Worm (Caenorhabditis elegans) whole organism, L2 larva: ENCODE data around the gene srj-22.

Experiments
- C34F6.9 ChIP-seq: fragments of 150-350 bp; optimal IDR thresholded peaks from 2 replicates; lab custom pipeline; 2014; ENCODE audit warnings: missing biosample characterization, missing genetic modification characterization
- F13H6.1 ChIP-seq: sonication (generic microtip); optimal IDR thresholded peaks from 2 replicates; lab custom pipeline; 2016; ENCODE audit warnings: missing genetic modification characterization, missing compliant biosample characterization
- R02D3.7 ChIP-seq: fragments of 150-350 bp; optimal IDR thresholded peaks from 2 replicates; lab custom pipeline; 2014; ENCODE audit warnings: missing biosample characterization, missing genetic modification characterization
- Y55F3AM.14 ChIP-seq: fragments of 200-800 bp; sonication (Bioruptor generic); optimal IDR thresholded peaks from 2 replicates; lab custom pipeline; 2018; ENCODE audit warnings: mild to moderate bottlenecking, missing genetic modification characterization, missing compliant biosample characterization
- ZK546.5 ChIP-seq: sonication (generic microtip); optimal IDR thresholded peaks from 2 replicates; lab custom pipeline; 2017; ENCODE audit warnings: missing biosample characterization, missing genetic modification characterization
- alr-1 ChIP-seq: fragments of 150-350 bp; optimal IDR thresholded peaks from 2 replicates; lab custom pipeline; 2014; ENCODE audit warnings: missing biosample characterization, missing genetic modification characterization
- aly-2 ChIP-seq: fragments of 150-350 bp; optimal IDR thresholded peaks from 2 replicates; lab custom pipeline; 2014; ENCODE audit warnings: missing biosample characterization, missing genetic modification characterization
- ama-1 ChIP-seq: fragments of 150-350 bp; optimal IDR thresholded peaks from 2 replicates; lab custom pipeline; 2018; ENCODE audit warnings: inconsistent platforms
- blmp-1 ChIP-seq: sonication (generic microtip); optimal IDR thresholded peaks from 2 replicates; lab custom pipeline; 2017; ENCODE audit warnings: missing genetic modification characterization, mild to moderate bottlenecking, missing compliant biosample characterization, antibody characterized with exemption, moderate library complexity; ENCODE audit not compliant: insufficient read depth
- ceh-16 ChIP-seq: fragments of 150-350 bp; optimal IDR thresholded peaks from 2 replicates; lab custom pipeline; 2014; ENCODE audit warnings: missing biosample characterization, missing genetic modification characterization
- ceh-82 ChIP-seq: fragments of 150-350 bp; optimal IDR thresholded peaks from 2 replicates; lab custom pipeline; 2014; ENCODE audit warnings: missing biosample characterization, missing genetic modification characterization
- crh-2 ChIP-seq: sonication (generic microtip); optimal IDR thresholded peaks from 2 replicates; lab custom pipeline; 2017; ENCODE audit warnings: missing biosample characterization, missing genetic modification characterization
- dmd-4 ChIP-seq: sonication (generic microtip); optimal IDR thresholded peaks from 2 replicates; lab custom pipeline; 2017; ENCODE audit warnings: missing biosample characterization, missing genetic modification characterization
- egl-27 ChIP-seq: sonication (generic microtip); optimal IDR thresholded peaks from 3 replicates; lab custom pipeline; 2017; ENCODE audit warnings: missing biosample characterization, missing genetic modification reagents, missing genetic modification characterization
- elt-1 ChIP-seq: fragments of 150-350 bp; optimal IDR thresholded peaks from 2 replicates; lab custom pipeline; 2014; ENCODE audit warnings: missing biosample characterization, missing genetic modification characterization
- elt-3 ChIP-seq: sonication (generic microtip); optimal IDR thresholded peaks from 2 replicates; lab custom pipeline; 2017; ENCODE audit warnings: missing biosample characterization, missing genetic modification characterization
- fos-1 ChIP-seq: fragments of 150-350 bp; optimal IDR thresholded peaks from 2 replicates; lab custom pipeline; 2014; ENCODE audit warnings: missing biosample characterization, missing genetic modification characterization
- gmeb-1 ChIP-seq: fragments of 150-350 bp; optimal IDR thresholded peaks from 2 replicates; lab custom pipeline; 2014; ENCODE audit warnings: missing biosample characterization, missing genetic modification characterization
- lin-11 ChIP-seq: fragments of 150-350 bp; sonication (generic microtip); optimal IDR thresholded peaks from 2 replicates; lab custom pipeline; 2014; ENCODE audit warnings: missing biosample characterization, missing genetic modification characterization, inconsistent platforms, mixed read lengths
- lin-13 ChIP-seq: fragments of 150-350 bp; optimal IDR thresholded peaks from 2 replicates; lab custom pipeline; 2014; ENCODE audit warnings: missing biosample characterization, missing genetic modification reagents, missing genetic modification characterization
- lin-39 ChIP-seq: fragments of 150-350 bp; optimal IDR thresholded peaks from 2 replicates; lab custom pipeline; 2014; ENCODE audit warnings: missing biosample characterization, missing genetic modification reagents, missing genetic modification characterization
- lsy-2 ChIP-seq, 2 experiments: fragments of 150-350 bp in 1 of 2; sonication (generic microtip) in 1 of 2; optimal IDR thresholded peaks; 2 replicates each; lab custom pipeline; 2014 to 2017; ENCODE audit warnings: missing biosample characterization in 2 of 2, missing genetic modification characterization in 2 of 2
- mab-5 ChIP-seq: fragments of 150-350 bp; optimal IDR thresholded peaks from 2 replicates; lab custom pipeline; 2014; ENCODE audit warnings: missing biosample characterization, missing genetic modification characterization
- mbf-1 ChIP-seq: sonication (generic microtip); optimal IDR thresholded peaks from 2 replicates; lab custom pipeline; 2017; ENCODE audit warnings: missing biosample characterization, missing genetic modification characterization
- mdl-1 ChIP-seq, 2 experiments: fragments of 150-350 bp in 1 of 2; sonication (generic microtip) in 1 of 2; optimal IDR thresholded peaks; 2 replicates each; lab custom pipeline; 2017; ENCODE audit warnings: missing biosample characterization in 2 of 2, missing genetic modification characterization in 2 of 2
- nhr-10 ChIP-seq: sonication (generic microtip); optimal IDR thresholded peaks from 2 replicates; lab custom pipeline; 2017; ENCODE audit warnings: missing biosample characterization, missing genetic modification characterization
- nhr-11 ChIP-seq: fragments of 150-350 bp; optimal IDR thresholded peaks from 2 replicates; lab custom pipeline; 2014; ENCODE audit warnings: missing biosample characterization, missing genetic modification characterization
- nhr-12 ChIP-seq: fragments of 150-350 bp; optimal IDR thresholded peaks from 2 replicates; lab custom pipeline; 2014; ENCODE audit warnings: missing biosample characterization, missing genetic modification characterization
- nhr-129 ChIP-seq: fragments of 150-350 bp; optimal IDR thresholded peaks from 2 replicates; lab custom pipeline; 2014; ENCODE audit warnings: missing biosample characterization, missing genetic modification characterization
- nhr-21 ChIP-seq: fragments of 150-350 bp; optimal IDR thresholded peaks from 2 replicates; lab custom pipeline; 2014; ENCODE audit warnings: missing biosample characterization, missing genetic modification characterization
- nhr-23 ChIP-seq: fragments of 150-350 bp; optimal IDR thresholded peaks from 2 replicates; lab custom pipeline; 2014; ENCODE audit warnings: missing biosample characterization, missing genetic modification reagents, missing genetic modification characterization
- nhr-237 ChIP-seq: fragments of 150-350 bp; optimal IDR thresholded peaks from 2 replicates; lab custom pipeline; 2014; ENCODE audit warnings: missing biosample characterization, missing genetic modification characterization
- nhr-25 ChIP-seq: fragments of 150-350 bp; sonication (generic microtip); optimal IDR thresholded peaks from 3 replicates; lab custom pipeline; 2014; ENCODE audit warnings: missing biosample characterization, missing genetic modification characterization
- nhr-6 ChIP-seq: fragments of 150-350 bp; optimal IDR thresholded peaks from 2 replicates; lab custom pipeline; 2014; ENCODE audit warnings: missing biosample characterization, missing genetic modification characterization
- nhr-77 ChIP-seq: fragments of 150-350 bp; optimal IDR thresholded peaks from 2 replicates; lab custom pipeline; 2014; ENCODE audit warnings: missing biosample characterization, missing genetic modification characterization
- peb-1 ChIP-seq: fragments of 150-350 bp; optimal IDR thresholded peaks from 2 replicates; lab custom pipeline; 2014; ENCODE audit warnings: missing biosample characterization, missing genetic modification characterization
- sem-4 ChIP-seq: fragments of 150-350 bp; optimal IDR thresholded peaks from 2 replicates; lab custom pipeline; 2014; ENCODE audit warnings: missing biosample characterization, missing genetic modification reagents, missing genetic modification characterization
- skn-1 ChIP-seq: sonication (generic microtip); optimal IDR thresholded peaks from 2 replicates; lab custom pipeline; 2017; ENCODE audit warnings: missing biosample characterization, missing genetic modification characterization
- sma-3 ChIP-seq: sonication (generic microtip); optimal IDR thresholded peaks from 2 replicates; lab custom pipeline; 2016; ENCODE audit warnings: missing genetic modification reagents, missing genetic modification characterization, missing compliant biosample characterization
- sma-9 ChIP-seq, 2 experiments: fragments of 150-350 bp in 1 of 2; sonication (generic microtip) in 1 of 2; optimal IDR thresholded peaks; 2 replicates each; lab custom pipeline; 2014 to 2016; ENCODE audit warnings: missing genetic modification characterization in 2 of 2, mild to moderate bottlenecking in 1 of 2, missing biosample characterization in 1 of 2, missing compliant biosample characterization in 1 of 2, missing genetic modification reagents in 1 of 2, moderate library complexity in 1 of 2
- snpc-4 ChIP-seq: fragments of 150-350 bp; optimal IDR thresholded peaks from 2 replicates; lab custom pipeline; 2014; ENCODE audit warnings: missing biosample characterization, missing genetic modification characterization
- unc-39 ChIP-seq: fragments of 150-350 bp; optimal IDR thresholded peaks from 2 replicates; lab custom pipeline; 2014; ENCODE audit warnings: missing biosample characterization, missing genetic modification characterization
- unc-55 ChIP-seq: fragments of 150-350 bp; sonication (generic microtip); optimal IDR thresholded peaks from 3 replicates; lab custom pipeline; 2014; ENCODE audit warnings: missing biosample characterization, missing genetic modification reagents, missing genetic modification characterization
- unc-62 ChIP-seq: fragments of 150-350 bp; optimal IDR thresholded peaks from 2 replicates; lab custom pipeline; 2014; ENCODE audit warnings: missing biosample characterization, missing genetic modification reagents, missing genetic modification characterization
- zag-1 ChIP-seq: fragments of 150-350 bp; optimal IDR thresholded peaks from 2 replicates; lab custom pipeline; 2014; ENCODE audit warnings: missing biosample characterization, missing genetic modification characterization
- ztf-1 ChIP-seq: fragments of 200-800 bp; sonication (Bioruptor generic); conservative IDR thresholded peaks from 2 replicates; pipeline ENCODE4 v1.3.6; 2022; ENCODE audit warnings: missing genetic modification characterization, missing compliant biosample characterization
- ztf-11 ChIP-seq: sonication (generic microtip); optimal IDR thresholded peaks from 2 replicates; lab custom pipeline; 2017; ENCODE audit warnings: missing biosample characterization, missing genetic modification characterization
- ztf-4 ChIP-seq: fragments of 150-350 bp; optimal IDR thresholded peaks from 2 replicates; lab custom pipeline; 2014; ENCODE audit warnings: missing biosample characterization, missing genetic modification characterization

The srj-22 gene

ce11 chrV:10723181-10723580 lies 20.4 kb downstream of the srj-22 start:
- peak; percentile 24 for TF ChIP-seq C34F6.9 (tag; lab: Kevin White, UChicago)
- TF ChIP-seq ceh-82 = no peak
- no peak for TF ChIP-seq nhr-25 (tag; lab: Kevin White, UChicago)
- TF ChIP-seq fos-1 (tag; lab: Kevin White, UChicago) = no peak
- TF ChIP-seq mbf-1 = no peak
- no peak for TF ChIP-seq nhr-237 (tag; lab: Kevin White, UChicago)
- TF ChIP-seq aly-2 = no peak
- TF ChIP-seq elt-3 = no peak
- TF ChIP-seq nhr-23 (tag; lab: Kevin White, UChicago) = no peak
- TF ChIP-seq ztf-11 = no peak
- TF ChIP-seq sem-4 = no peak
- TF ChIP-seq lin-13 (GFP tag; lab: Kevin White, UChicago) = no peak
- TF ChIP-seq nhr-129 = no peak
- TF ChIP-seq ztf-4 = no peak
- no peak for TF ChIP-seq dmd-4 (tag; lab: Kevin White, UChicago)
- no peak for TF ChIP-seq ZK546.5 (tag; lab: Kevin White, UChicago)
- no peak for TF ChIP-seq blmp-1 (tag; lab: Kevin White, UChicago)
- no peak for TF ChIP-seq skn-1 (tag; lab: Kevin White, UChicago)
- TF ChIP-seq zag-1 = no peak
- TF ChIP-seq ztf-1 = no peak
- TF ChIP-seq nhr-11 (tag; lab: Kevin White, UChicago) = no peak
- TF ChIP-seq sma-3 (GFP tag; lab: Kevin White, UChicago) = no peak
- TF ChIP-seq nhr-77 = no peak
- peak; percentile 9 for TF ChIP-seq lin-11
- TF ChIP-seq lin-39 (tag; lab: Kevin White, UChicago) = no peak
- no peak for TF ChIP-seq nhr-10 (tag; lab: Kevin White, UChicago)
- TF ChIP-seq nhr-21 (tag; lab: Kevin White, UChicago) = no peak
- peak; percentile 20 for TF ChIP-seq crh-2 (tag; lab: Kevin White, UChicago)
- TF ChIP-seq sma-9 (GFP tag; optimal IDR thresholded peaks at IDR 0.05; lab: Kevin White, UChicago) = peak; percentile 58
- no peak for TF ChIP-seq sma-9 (tag; optimal IDR thresholded peaks at IDR 0.05; lab: Kevin White, UChicago)
- TF ChIP-seq mab-5 = no peak
- TF ChIP-seq alr-1 (tag; lab: Kevin White, UChicago) = no peak
- no peak for TF ChIP-seq Y55F3AM.14 (GFP tag; lab: Kevin White, UChicago)
- no peak for TF ChIP-seq nhr-12
- TF ChIP-seq nhr-6 (tag; lab: Kevin White, UChicago) = no peak
- TF ChIP-seq ama-1 (lab: Kevin White, UChicago) = no peak
- TF ChIP-seq mdl-1 (tag; optimal IDR thresholded peaks at IDR 0.05; lab: Kevin White, UChicago) = peak; percentile 14 to 19
- TF ChIP-seq gmeb-1 = no peak
- no peak for TF ChIP-seq egl-27 (tag; lab: Kevin White, UChicago)
- TF ChIP-seq snpc-4 (tag; lab: Kevin White, UChicago) = no peak
- TF ChIP-seq peb-1 (tag; lab: Kevin White, UChicago) = no peak
- TF ChIP-seq lsy-2 (tag; optimal IDR thresholded peaks at IDR 0.05; lab: Kevin White, UChicago) = peak in 1 of 2 experiments; percentile 30
- no peak for TF ChIP-seq ceh-16 (tag; lab: Kevin White, UChicago)
- TF ChIP-seq elt-1 (tag; lab: Kevin White, UChicago) = no peak
- TF ChIP-seq unc-55 (GFP tag; lab: Kevin White, UChicago) = peak; percentile 37
- no peak for TF ChIP-seq R02D3.7
- no peak for TF ChIP-seq unc-62 (GFP tag; lab: Kevin White, UChicago)
- TF ChIP-seq F13H6.1 = peak; percentile 2
- no peak for TF ChIP-seq unc-39

ce11 chrV:10722595-10722994 lies 21.0 kb downstream of the srj-22 start:
- peak; percentile 42 for TF ChIP-seq nhr-129
- TF ChIP-seq Y55F3AM.14 (GFP tag; lab: Kevin White, UChicago) = no peak
- TF ChIP-seq nhr-25 (tag; lab: Kevin White, UChicago) = peak; percentile 59
- TF ChIP-seq sma-9 (GFP tag; optimal IDR thresholded peaks at IDR 0.05; lab: Kevin White, UChicago) = peak; percentile 40
- TF ChIP-seq sma-9 (tag; optimal IDR thresholded peaks at IDR 0.05; lab: Kevin White, UChicago) = no peak
